Worm (Caenorhabditis elegans): Measurements from ENCODE around the gene Y39G8B.13.

ce11 chrII:14005183-14005582 lies 22.3 kb upstream of the Y39G8B.13 start:
- TF ChIP-seq cog-1 (tag; optimal IDR thresholded peaks at IDR 0.05) (no peak), T22C8.4 (GFP tag; IDR thresholded peaks at IDR 0.05) (no peak), med-1 (GFP tag; optimal IDR thresholded peaks at IDR 0.05; ENCODE audit: insufficient read depth) (no peak), flt-1 (GFP tag; IDR thresholded peaks at IDR 0.05) (no peak), ztf-29 (GFP tag; IDR thresholded peaks at IDR 0.05) (no peak), ztf-23 (GFP tag; IDR thresholded peaks at IDR 0.05) (no peak)
